Fruit fly (Drosophila melanogaster): ENCODE measurements around the gene cyst.

cyst gene

dm6 chr2L:19542268-19542773 lies 33.8 kb upstream of the cyst start (continued):
- TF ChIP-seq CG11398 (GFP tag; optimal IDR thresholded peaks at IDR 0.05) (no peak), Lpt (GFP tag; optimal IDR thresholded peaks at IDR 0.05) (no peak), CG7357 (GFP tag; IDR thresholded peaks at IDR 0.05) (no peak), CG15011 (GFP tag; optimal IDR thresholded peaks at IDR 0.05) (no peak), HLHmδ (GFP tag; optimal IDR thresholded peaks at IDR 0.05) (no peak), Hmx (GFP tag; optimal IDR thresholded peaks at IDR 0.05) (no peak), Hr51 (GFP tag; optimal IDR thresholded peaks at IDR 0.05) (no peak), zen (tag; optimal IDR thresholded peaks at IDR 0.05) (peak; percentile 8), Hsf (GFP tag; optimal IDR thresholded peaks at IDR 0.05) (peak; percentile 1), fd102C (GFP tag; optimal IDR thresholded peaks at IDR 0.05) (no peak), CG3726 (GFP tag; IDR thresholded peaks at IDR 0.05) (no peak), trem (tag; optimal IDR thresholded peaks at IDR 0.05) (peak; percentile 49), Dip3 (GFP tag; optimal IDR thresholded peaks at IDR 0.05) (no peak), sim (GFP tag; IDR thresholded peaks at IDR 0.05) (no peak), Dad (GFP tag; optimal IDR thresholded peaks at IDR 0.05) (no peak), CG12299 (tag; optimal IDR thresholded peaks at IDR 0.05) (no peak), CG9437 (GFP tag; optimal IDR thresholded peaks at IDR 0.05) (no peak), pho (GFP tag; optimal IDR thresholded peaks at IDR 0.05) (no peak), CG8924 (tag; optimal IDR thresholded peaks at IDR 0.05) (no peak), dpn (GFP tag; optimal IDR thresholded peaks at IDR 0.05) (no peak), CG13424 (tag; optimal IDR thresholded peaks at IDR 0.05) (no peak), HmgZ (tag; optimal IDR thresholded peaks at IDR 0.05) (peak; percentile 71), lola (GFP tag; optimal IDR thresholded peaks at IDR 0.05) (no peak), bcd (GFP tag; optimal IDR thresholded peaks at IDR 0.05) (no peak), CG10209 (GFP tag; optimal IDR thresholded peaks at IDR 0.05) (no peak)

DNA sequence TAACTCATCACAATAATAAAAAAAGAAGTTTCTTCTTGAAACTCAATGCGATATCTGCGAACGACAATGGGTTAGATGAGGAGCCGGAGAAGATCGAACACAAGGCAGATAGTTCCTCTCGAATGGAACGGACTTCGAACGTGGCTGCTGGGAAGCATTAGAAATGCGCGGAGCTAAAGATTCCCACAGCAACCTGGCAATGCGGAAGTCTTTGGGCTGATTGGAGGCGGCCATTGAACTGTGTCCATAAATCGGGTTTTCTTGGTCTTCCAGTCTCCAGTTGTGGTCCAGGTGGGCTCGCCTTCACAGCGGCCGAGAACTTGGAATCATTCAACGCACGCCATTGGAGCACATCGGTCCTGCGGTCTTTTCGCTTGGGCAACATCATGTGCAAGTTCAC lies 31.7 kb upstream of the cyst start, which contains the start of gene CG13081:
Gene CG13081 (plus strand): TSS at position 301 of the 400 bp plus-strand sequence.
- TF ChIP-seq CG12219 (GFP tag; optimal IDR thresholded peaks at IDR 0.05) (no peak), CG12104 (GFP tag; optimal IDR thresholded peaks at IDR 0.05) (no peak), zfh1 (GFP tag; IDR thresholded peaks at IDR 0.05) (no peak), gt (GFP tag; IDR thresholded peaks at IDR 0.05) (no peak), CG10565 (GFP tag; optimal IDR thresholded peaks at IDR 0.05) (no peak), D (optimal IDR thresholded peaks at IDR 0.05) (no peak), D (GFP tag; optimal IDR thresholded peaks at IDR 0.05) (no peak), ttk (GFP tag; IDR thresholded peaks at IDR 0.05) (no peak), GATAe (GFP tag; conservative IDR thresholded peaks at IDR 0.05) (no peak), CG7928 (GFP tag; optimal IDR thresholded peaks at IDR 0.05) (no peak), Hsf (GFP tag; optimal IDR thresholded peaks at IDR 0.05) (no peak), TFAM (GFP tag; optimal IDR thresholded peaks at IDR 0.05) (no peak), Xbp1 (GFP tag; optimal IDR thresholded peaks at IDR 0.05) (no peak), ci (GFP tag; IDR thresholded peaks at IDR 0.05) (no peak), Camta (GFP tag; optimal IDR thresholded peaks at IDR 0.05) (no peak), Atf3 (GFP tag; optimal IDR thresholded peaks at IDR 0.05) (no peak), CG13424 (tag; optimal IDR thresholded peaks at IDR 0.05) (no peak), CG14667 (GFP tag; IDR thresholded peaks at IDR 0.05) (no peak), CG33557 (GFP tag; optimal IDR thresholded peaks at IDR 0.05) (no peak), Xrp1 (GFP tag; IDR thresholded peaks at IDR 0.05) (no peak)
